Worm (Caenorhabditis elegans) whole organism, mixed stage, embryonic: ENCODE measurements around the gene F28C6.8.

Experiments
- ceh-39 ChIP-seq: fragments of 150-350 bp; optimal IDR thresholded peaks from 2 replicates; lab custom pipeline; 2014; ENCODE audit warnings: missing biosample characterization, missing genetic modification characterization
- ces-1 ChIP-seq: fragments of 150-350 bp; optimal IDR thresholded peaks from 2 replicates; lab custom pipeline; 2014; ENCODE audit warnings: missing biosample characterization, missing genetic modification reagents, missing genetic modification characterization
- elt-1 ChIP-seq: sonication (generic microtip); optimal IDR thresholded peaks from 2 replicates; lab custom pipeline; 2017; ENCODE audit warnings: missing genetic modification characterization, mild to moderate bottlenecking, missing compliant biosample characterization, antibody characterized with exemption, moderate library complexity, borderline replicate concordance; ENCODE audit not compliant: insufficient read depth
- lin-13 ChIP-seq: fragments of 150-350 bp; optimal IDR thresholded peaks from 2 replicates; lab custom pipeline; 2014; ENCODE audit warnings: missing biosample characterization, missing genetic modification characterization
- lin-32 ChIP-seq: fragments of 200-800 bp; sonication (Bioruptor generic); optimal IDR thresholded peaks from 2 replicates; lab custom pipeline; 2018; ENCODE audit warnings: mild to moderate bottlenecking, missing genetic modification characterization, missing compliant biosample characterization
- lsy-2 ChIP-seq: fragments of 150-350 bp; optimal IDR thresholded peaks from 2 replicates; lab custom pipeline; 2014; ENCODE audit warnings: missing biosample characterization, missing genetic modification characterization
- mep-1 ChIP-seq: fragments of 150-350 bp; optimal IDR thresholded peaks from 2 replicates; lab custom pipeline; 2017; ENCODE audit warnings: missing biosample characterization, missing genetic modification reagents, missing genetic modification characterization, inconsistent platforms
- nhr-76 ChIP-seq: sonication (generic microtip); optimal IDR thresholded peaks from 2 replicates; lab custom pipeline; 2017; ENCODE audit warnings: missing biosample characterization, missing genetic modification characterization
- sem-2 ChIP-seq: fragments of 200-800 bp; sonication (Bioruptor generic); optimal IDR thresholded peaks from 2 replicates; lab custom pipeline; 2018; ENCODE audit warnings: mild to moderate bottlenecking, missing genetic modification characterization, missing compliant biosample characterization
- unc-39 ChIP-seq: fragments of 150-350 bp; optimal IDR thresholded peaks from 2 replicates; lab custom pipeline; 2014; ENCODE audit warnings: missing biosample characterization, missing genetic modification characterization
- unc-62 ChIP-seq: fragments of 150-350 bp; optimal IDR thresholded peaks from 2 replicates; lab custom pipeline; 2014; ENCODE audit warnings: missing biosample characterization, missing genetic modification reagents, missing genetic modification characterization

DNA sequence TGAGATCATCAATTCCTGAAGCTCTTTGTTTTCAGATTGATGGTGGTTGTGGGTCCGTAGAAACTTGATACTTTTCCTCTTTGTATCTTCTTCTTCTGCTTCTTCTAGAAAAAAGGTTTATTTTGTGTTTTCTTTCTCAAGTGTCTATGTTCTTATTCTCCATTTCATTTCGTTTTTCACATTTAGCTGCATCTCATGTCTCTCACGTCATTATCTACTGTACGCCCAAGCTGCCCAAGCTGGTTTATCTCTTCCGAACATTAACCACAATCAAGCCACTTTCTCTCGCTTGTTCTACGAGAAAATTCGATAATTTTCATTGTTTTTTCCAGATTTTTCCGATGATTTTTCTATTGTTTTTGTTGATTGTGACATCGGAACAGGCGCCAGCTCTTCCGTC, 7.4 kb upstream of the F28C6.8 start, which contains the start of gene F28C6.5:
- TF ChIP-seq unc-62 (no peak), unc-39 (no peak), mep-1 (tag; lab: Kevin White, UChicago) (no peak), lin-32 (no peak), lsy-2 (tag; lab: Kevin White, UChicago) (no peak), ces-1 (no peak), ceh-39 (tag; lab: Kevin White, UChicago) (no peak), elt-1 (tag; lab: Kevin White, UChicago) (no peak), sem-2 (no peak), nhr-76 (no peak), lin-13 (tag; lab: Kevin White, UChicago) (no peak)
